Worm (Caenorhabditis elegans) whole organism, L3 larva: ENCODE results near the gene ppm-1.H.
A peak's percentile ranks its signal among the peaks of the same experiment; 100 is the strongest.

ENCODE experiments used
- ZK546.5 ChIP-seq: sonication (generic microtip); optimal IDR thresholded peaks from 2 replicates; lab custom pipeline; 2017; ENCODE audit warnings: missing biosample characterization, missing genetic modification characterization
- aly-2 ChIP-seq: fragments of 150-350 bp; optimal IDR thresholded peaks from 2 replicates; lab custom pipeline; 2014; ENCODE audit warnings: missing biosample characterization, missing genetic modification characterization
- ama-1 ChIP-seq: fragments of 150-350 bp; optimal IDR thresholded peaks from 2 replicates; lab custom pipeline; 2018
- ceh-16 ChIP-seq: sonication (generic microtip); optimal IDR thresholded peaks from 2 replicates; lab custom pipeline; 2017; ENCODE audit warnings: missing biosample characterization, missing genetic modification characterization
- ceh-28 ChIP-seq: fragments of 150-350 bp; optimal IDR thresholded peaks from 2 replicates; lab custom pipeline; 2014; ENCODE audit warnings: missing biosample characterization, missing genetic modification reagents, missing genetic modification characterization
- ceh-9 ChIP-seq: sonication (generic microtip); optimal IDR thresholded peaks from 2 replicates; lab custom pipeline; 2018; ENCODE audit warnings: missing biosample characterization, missing genetic modification characterization
- daf-12 ChIP-seq: fragments of 150-350 bp; optimal IDR thresholded peaks from 2 replicates; lab custom pipeline; 2014; ENCODE audit warnings: missing biosample characterization, missing genetic modification reagents, missing genetic modification characterization
- egl-27 ChIP-seq: sonication (generic microtip); optimal IDR thresholded peaks from 4 replicates; lab custom pipeline; 2017; ENCODE audit warnings: missing biosample characterization, missing genetic modification reagents, missing genetic modification characterization
- egl-5 ChIP-seq: fragments of 150-350 bp; optimal IDR thresholded peaks from 2 replicates; lab custom pipeline; 2017; ENCODE audit warnings: missing biosample characterization, missing genetic modification reagents, missing genetic modification characterization, inconsistent platforms
- elt-1 ChIP-seq: fragments of 150-350 bp; optimal IDR thresholded peaks from 2 replicates; lab custom pipeline; 2014; ENCODE audit warnings: missing biosample characterization, missing genetic modification characterization
- elt-2 ChIP-seq: sonication (generic microtip); optimal IDR thresholded peaks from 2 replicates; lab custom pipeline; 2016; ENCODE audit warnings: missing genetic modification reagents, mild to moderate bottlenecking, missing genetic modification characterization, missing compliant biosample characterization
- elt-3 ChIP-seq, 3 experiments: fragments of 150-350 bp in 1 of 3; sonication (generic microtip) in 2 of 3; optimal IDR thresholded peaks; 2 replicates in 2 of 3; 4 replicates in 1 of 3; lab custom pipeline; 2014 to 2017; ENCODE audit warnings: missing biosample characterization in 3 of 3, missing genetic modification characterization in 3 of 3
- eor-1 ChIP-seq, 2 experiments: fragments of 150-350 bp; optimal IDR thresholded peaks; 2 replicates each; lab custom pipeline; 2014 to 2018; ENCODE audit warnings: missing biosample characterization in 2 of 2, missing genetic modification characterization in 2 of 2
- fkh-10 ChIP-seq: sonication (generic microtip); optimal IDR thresholded peaks from 2 replicates; lab custom pipeline; 2017; ENCODE audit warnings: missing biosample characterization, missing genetic modification reagents, missing genetic modification characterization
- fkh-2 ChIP-seq: fragments of 150-350 bp; optimal IDR thresholded peaks from 2 replicates; lab custom pipeline; 2014; ENCODE audit warnings: missing biosample characterization, missing genetic modification reagents, missing genetic modification characterization
- fos-1 ChIP-seq: fragments of 150-350 bp; optimal IDR thresholded peaks from 2 replicates; lab custom pipeline; 2014; ENCODE audit warnings: missing biosample characterization, missing genetic modification characterization
- hmg-11 ChIP-seq: sonication (generic microtip); optimal IDR thresholded peaks from 2 replicates; lab custom pipeline; 2016; ENCODE audit warnings: missing genetic modification characterization, missing compliant biosample characterization
- jun-1 ChIP-seq: fragments of 150-350 bp; optimal IDR thresholded peaks from 2 replicates; lab custom pipeline; 2014; ENCODE audit warnings: missing biosample characterization, missing genetic modification reagents, missing genetic modification characterization
- lin-15B ChIP-seq: fragments of 150-350 bp; optimal IDR thresholded peaks from 2 replicates; lab custom pipeline; 2014; ENCODE audit warnings: missing biosample characterization, missing genetic modification characterization
- lin-39 ChIP-seq: fragments of 150-350 bp; optimal IDR thresholded peaks from 2 replicates; lab custom pipeline; 2018; ENCODE audit warnings: missing biosample characterization, missing genetic modification reagents, missing genetic modification characterization
- lsy-12 ChIP-seq: sonication (generic microtip); optimal IDR thresholded peaks from 2 replicates; lab custom pipeline; 2016; ENCODE audit warnings: mild to moderate bottlenecking, missing genetic modification characterization, missing compliant biosample characterization
- mdl-1 ChIP-seq: fragments of 150-350 bp; optimal IDR thresholded peaks from 2 replicates; lab custom pipeline; 2014; ENCODE audit warnings: missing biosample characterization, missing genetic modification characterization
- mml-1 ChIP-seq: fragments of 150-350 bp; sonication (generic microtip); optimal IDR thresholded peaks from 3 replicates; lab custom pipeline; 2014; ENCODE audit warnings: missing biosample characterization, missing genetic modification characterization
- nfya-1 ChIP-seq: sonication (generic microtip); optimal IDR thresholded peaks from 2 replicates; lab custom pipeline; 2017; ENCODE audit warnings: missing genetic modification characterization, mild to moderate bottlenecking, missing compliant biosample characterization, antibody characterized with exemption, moderate library complexity; ENCODE audit not compliant: insufficient read depth
- nhr-11 ChIP-seq: fragments of 150-350 bp; optimal IDR thresholded peaks from 2 replicates; lab custom pipeline; 2014; ENCODE audit warnings: missing biosample characterization, missing genetic modification characterization
- nhr-12 ChIP-seq: fragments of 150-350 bp; optimal IDR thresholded peaks from 2 replicates; lab custom pipeline; 2014; ENCODE audit warnings: missing biosample characterization, missing genetic modification characterization
- nhr-237 ChIP-seq: fragments of 150-350 bp; optimal IDR thresholded peaks from 2 replicates; lab custom pipeline; 2014; ENCODE audit warnings: missing biosample characterization, missing genetic modification characterization
- nhr-25 ChIP-seq: sonication (generic microtip); optimal IDR thresholded peaks from 2 replicates; lab custom pipeline; 2017; ENCODE audit warnings: missing biosample characterization, missing genetic modification characterization
- nhr-67 ChIP-seq: fragments of 150-350 bp; optimal IDR thresholded peaks from 2 replicates; lab custom pipeline; 2014; ENCODE audit warnings: missing biosample characterization, missing genetic modification characterization
- nhr-77 ChIP-seq: fragments of 150-350 bp; optimal IDR thresholded peaks from 2 replicates; lab custom pipeline; 2014; ENCODE audit warnings: missing biosample characterization, missing genetic modification characterization
- pha-4 ChIP-seq: fragments of 150-350 bp; optimal IDR thresholded peaks from 2 replicates; lab custom pipeline; 2014; ENCODE audit warnings: missing biosample characterization, missing genetic modification reagents, missing genetic modification characterization
- pqm-1 ChIP-seq: fragments of 150-350 bp; optimal IDR thresholded peaks from 2 replicates; lab custom pipeline; 2017; ENCODE audit warnings: missing biosample characterization, missing genetic modification characterization, inconsistent platforms
- skn-1 ChIP-seq: fragments of 150-350 bp; optimal IDR thresholded peaks from 2 replicates; lab custom pipeline; 2014; ENCODE audit warnings: missing biosample characterization, missing genetic modification characterization
- tbx-2 ChIP-seq: sonication (generic microtip); optimal IDR thresholded peaks from 2 replicates; lab custom pipeline; 2016; ENCODE audit warnings: mild to moderate bottlenecking, missing genetic modification characterization, missing compliant biosample characterization
- unc-39 ChIP-seq: sonication (generic microtip); optimal IDR thresholded peaks from 4 replicates; lab custom pipeline; 2017; ENCODE audit warnings: missing biosample characterization, missing genetic modification characterization
- zag-1 ChIP-seq: fragments of 150-350 bp; optimal IDR thresholded peaks from 2 replicates; lab custom pipeline; 2014; ENCODE audit warnings: missing biosample characterization, missing genetic modification characterization
- ztf-11 ChIP-seq: fragments of 150-350 bp; optimal IDR thresholded peaks from 2 replicates; lab custom pipeline; 2014; ENCODE audit warnings: missing biosample characterization, missing genetic modification characterization
- ztf-4 ChIP-seq: fragments of 150-350 bp; optimal IDR thresholded peaks from 2 replicates; lab custom pipeline; 2014; ENCODE audit warnings: missing biosample characterization, missing genetic modification characterization

Gene ppm-1.H

ce11 chrIV:12304750-12305149 lies 36.6 kb upstream of the ppm-1.H start:
- TF ChIP-seq nhr-11 (tag; lab: Kevin White, UChicago) = no peak
- peak; percentile 17 for TF ChIP-seq elt-2

ce11 chrIV:12302885-12303284 lies 34.8 kb upstream of the ppm-1.H start:
- peak; percentile 76 for TF ChIP-seq elt-2
- peak; percentile 55 for TF ChIP-seq pqm-1 (tag; lab: Kevin White, UChicago)
- no peak for TF ChIP-seq nhr-237
- peak; percentile 16 for TF ChIP-seq pha-4 (tag; lab: Kevin White, UChicago)
- TF ChIP-seq, all 47 proteins: peak for 3

ce11 chrIV:12301161-12301560 lies 33.0 kb upstream of the ppm-1.H start, which contains the start of gene oac-59:
Gene oac-59, minus strand, starts transcription at chrIV:12301261.
- TF ChIP-seq ztf-4 = no peak
- TF ChIP-seq nhr-77 (tag; lab: Kevin White, UChicago) = no peak
- no peak for TF ChIP-seq ceh-28 (tag; lab: Kevin White, UChicago)
- TF ChIP-seq unc-39 (tag; lab: Kevin White, UChicago) = no peak
- TF ChIP-seq pha-4 (tag; lab: Kevin White, UChicago) = no peak

ce11 chrIV:12290744-12291143 lies 22.6 kb upstream of the ppm-1.H start, which contains the start of gene C42C1.8:
Gene C42C1.8, plus strand, starts transcription at chrIV:12291044.
- TF ChIP-seq mml-1 (tag; lab: Kevin White, UChicago) (no peak), fos-1 (no peak), ceh-16 (no peak), nhr-67 (tag; lab: Kevin White, UChicago) (no peak), egl-27 (no peak), nhr-12 (tag; lab: Kevin White, UChicago) (no peak), fkh-10 (GFP tag; lab: Kevin White, UChicago) (no peak), mdl-1 (no peak), nhr-25 (no peak), ztf-11 (tag; lab: Kevin White, UChicago) (no peak), skn-1 (tag; lab: Kevin White, UChicago) (no peak), hmg-11 (tag; lab: Kevin White, UChicago) (no peak), tbx-2 (tag; lab: Kevin White, UChicago) (no peak), elt-1 (tag; lab: Kevin White, UChicago) (no peak), daf-12 (tag; lab: Kevin White, UChicago) (no peak)

ce11 chrIV:12289149-12289548 lies 21.0 kb upstream of the ppm-1.H start, which contains the start of gene C42C1.9:
Gene C42C1.9, plus strand, starts transcription at chrIV:12289449.
- TF ChIP-seq egl-5 (tag; lab: Kevin White, UChicago) = no peak
- TF ChIP-seq lin-15B (tag; lab: Kevin White, UChicago) = no peak
- no peak for TF ChIP-seq pqm-1 (tag; lab: Kevin White, UChicago)
- no peak for TF ChIP-seq fkh-2 (tag; lab: Kevin White, UChicago)
- no peak for TF ChIP-seq skn-1 (tag; lab: Kevin White, UChicago)
- TF ChIP-seq nhr-237 = no peak
- TF ChIP-seq jun-1 (tag; lab: Kevin White, UChicago) = no peak
- TF ChIP-seq nhr-67 (tag; lab: Kevin White, UChicago) = no peak
- TF ChIP-seq lsy-12 (tag; lab: Kevin White, UChicago) = no peak
- TF ChIP-seq, all 47 proteins: peak for 0

ce11 chrIV:12287628-12288027 lies 19.5 kb upstream of the ppm-1.H start, which contains the start of gene erl-1:
Gene erl-1, plus strand, starts transcription at chrIV:12287928.
- TF ChIP-seq egl-5 (tag; lab: Kevin White, UChicago) (no peak), zag-1 (tag; lab: Kevin White, UChicago) (no peak), elt-2 (no peak), nfya-1 (tag; lab: Kevin White, UChicago) (no peak), pqm-1 (tag; lab: Kevin White, UChicago) (no peak), nhr-12 (tag; lab: Kevin White, UChicago) (no peak), nhr-77 (tag; lab: Kevin White, UChicago) (no peak), nhr-25 (no peak), daf-12 (tag; lab: Kevin White, UChicago) (no peak), aly-2 (tag; lab: Kevin White, UChicago) (no peak), fkh-10 (GFP tag; lab: Kevin White, UChicago) (no peak), ZK546.5 (no peak), ceh-9 (tag; lab: Kevin White, UChicago) (no peak), mml-1 (tag; lab: Kevin White, UChicago) (no peak), eor-1 (tag; optimal IDR thresholded peaks at IDR 0.05; lab: Kevin White, UChicago) (no peak), lin-15B (tag; lab: Kevin White, UChicago) (no peak), lin-39 (tag; lab: Kevin White, UChicago) (no peak), ama-1 (lab: Kevin White, UChicago) (no peak), elt-3 (tag; optimal IDR thresholded peaks at IDR 0.05; lab: Kevin White, UChicago) (no peak)
- TF ChIP-seq, all 47 proteins: peak for 0
